Worm (Caenorhabditis elegans) whole organism, L3 larva: Measurements from ENCODE around the gene F59B10.2.

ENCODE experiments used
- elt-3 ChIP-seq, 3 experiments: fragments of 150-350 bp in 1 of 3; sonication (generic microtip) in 2 of 3; optimal IDR thresholded peaks; 2 replicates in 2 of 3; 4 replicates in 1 of 3; lab custom pipeline; 2014 to 2017; ENCODE audit warnings: missing biosample characterization in 3 of 3, missing genetic modification characterization in 3 of 3
- nhr-11 ChIP-seq: fragments of 150-350 bp; optimal IDR thresholded peaks from 2 replicates; lab custom pipeline; 2014; ENCODE audit warnings: missing biosample characterization, missing genetic modification characterization
- nhr-76 ChIP-seq: fragments of 150-350 bp; sonication (generic microtip); optimal IDR thresholded peaks from 5 replicates; lab custom pipeline; 2014; ENCODE audit warnings: missing biosample characterization, missing genetic modification characterization
- zag-1 ChIP-seq: fragments of 150-350 bp; optimal IDR thresholded peaks from 2 replicates; lab custom pipeline; 2014; ENCODE audit warnings: missing biosample characterization, missing genetic modification characterization
- ztf-11 ChIP-seq: fragments of 150-350 bp; optimal IDR thresholded peaks from 2 replicates; lab custom pipeline; 2014; ENCODE audit warnings: missing biosample characterization, missing genetic modification characterization

ce11 chrII:10523583-10523982 lies 13.9 kb upstream of the F59B10.2 start, which contains the start of gene F59B10.5:
- TF ChIP-seq elt-3 (tag; optimal IDR thresholded peaks at IDR 0.05; lab: Kevin White, UChicago) = no peak
- TF ChIP-seq zag-1 (tag; lab: Kevin White, UChicago) = no peak
- no peak for TF ChIP-seq ztf-11
- no peak for TF ChIP-seq nhr-76
- TF ChIP-seq nhr-11 (tag; lab: Kevin White, UChicago) = no peak
